Worm (Caenorhabditis elegans) whole organism, L1 larva: ENCODE results near the gene glb-11.
A peak's percentile ranks its signal among the peaks of the same experiment; 100 is the strongest.

Experiments
- C16A3.4 ChIP-seq: fragments of 150-350 bp; optimal IDR thresholded peaks from 2 replicates; lab custom pipeline; 2014; ENCODE audit warnings: missing biosample characterization, missing genetic modification characterization
- F16B12.6 ChIP-seq: fragments of 150-350 bp; optimal IDR thresholded peaks from 2 replicates; lab custom pipeline; 2014; ENCODE audit warnings: missing biosample characterization, missing genetic modification characterization
- aha-1 ChIP-seq: fragments of 150-350 bp; optimal IDR thresholded peaks from 2 replicates; lab custom pipeline; 2014; ENCODE audit warnings: missing biosample characterization, missing genetic modification characterization
- alr-1 ChIP-seq: fragments of 200-800 bp; sonication (Bioruptor generic); optimal IDR thresholded peaks from 2 replicates; lab custom pipeline; 2018; ENCODE audit warnings: borderline replicate concordance, mild to moderate bottlenecking, missing genetic modification characterization, missing compliant biosample characterization
- ceh-8 ChIP-seq: fragments of 200-800 bp; sonication (Bioruptor generic); optimal IDR thresholded peaks from 2 replicates; lab custom pipeline; 2018; ENCODE audit warnings: mild to moderate bottlenecking, missing genetic modification characterization, moderate library complexity, missing compliant biosample characterization
- ceh-82 ChIP-seq, 3 experiments: fragments of 150-350 bp in 1 of 3; sonication (generic microtip) in 2 of 3; optimal IDR thresholded peaks; 2 replicates each; lab custom pipeline; 2014 to 2017; ENCODE audit warnings: missing biosample characterization in 3 of 3, missing genetic modification characterization in 3 of 3
- ceh-88 ChIP-seq: fragments of 200-800 bp; sonication (Bioruptor generic); IDR thresholded peaks from 2 replicates; pipeline ENCODE4 v1.3.6; 2022; ENCODE audit warnings: missing genetic modification characterization, missing compliant biosample characterization
- ceh-90 ChIP-seq: sonication (generic microtip); optimal IDR thresholded peaks from 2 replicates; lab custom pipeline; 2016; ENCODE audit warnings: missing genetic modification characterization, missing compliant biosample characterization
- ces-1 ChIP-seq: fragments of 150-350 bp; optimal IDR thresholded peaks from 2 replicates; lab custom pipeline; 2014; ENCODE audit warnings: missing biosample characterization, missing genetic modification reagents, missing genetic modification characterization
- efl-1 ChIP-seq, 4 experiments: fragments of 150-350 bp; optimal IDR thresholded peaks in 3 of 4; peaks in 1 of 4; 1 replicate in 1 of 4; 2 replicates in 3 of 4; lab custom pipeline; 2014; ENCODE audit warnings: missing biosample characterization in 2 of 4, missing genetic modification characterization in 2 of 4, missing genetic modification reagents in 2 of 4
- efl-3 ChIP-seq: fragments of 200-800 bp; sonication (Bioruptor generic); optimal IDR thresholded peaks from 2 replicates; lab custom pipeline; 2018; ENCODE audit warnings: mild to moderate bottlenecking, missing genetic modification characterization, missing compliant biosample characterization
- egl-13 ChIP-seq: sonication (generic microtip); optimal IDR thresholded peaks from 2 replicates; lab custom pipeline; 2016; ENCODE audit warnings: missing genotype, missing genetic modification reagents, missing genetic modification characterization, missing compliant biosample characterization
- elt-2 ChIP-seq: sonication (generic microtip); optimal IDR thresholded peaks from 2 replicates; lab custom pipeline; 2016; ENCODE audit warnings: missing genetic modification characterization, mild to moderate bottlenecking, inconsistent platforms, missing compliant biosample characterization, missing genetic modification reagents
- ets-5 ChIP-seq: fragments of 200-800 bp; sonication (Bioruptor generic); IDR thresholded peaks from 2 replicates; pipeline ENCODE4 v1.3.6; 2022; ENCODE audit warnings: missing genetic modification characterization, missing compliant biosample characterization
- fkh-10 ChIP-seq: sonication (generic microtip); optimal IDR thresholded peaks from 2 replicates; lab custom pipeline; 2017; ENCODE audit warnings: missing biosample characterization, missing genetic modification reagents, missing genetic modification characterization
- fkh-8 ChIP-seq: sonication (generic microtip); optimal IDR thresholded peaks from 2 replicates; lab custom pipeline; 2016; ENCODE audit warnings: mild to moderate bottlenecking, missing genetic modification characterization, missing compliant biosample characterization
- hlh-17 ChIP-seq: fragments of 200-800 bp; sonication (Bioruptor generic); optimal IDR thresholded peaks from 2 replicates; lab custom pipeline; 2018; ENCODE audit warnings: missing genetic modification characterization, mild to moderate bottlenecking, missing compliant biosample characterization, moderate library complexity, borderline replicate concordance
- lin-13 ChIP-seq: fragments of 150-350 bp; optimal IDR thresholded peaks from 2 replicates; lab custom pipeline; 2014; ENCODE audit warnings: missing biosample characterization, missing genetic modification reagents, missing genetic modification characterization
- lin-14 ChIP-seq: fragments of 200-800 bp; sonication (Bioruptor generic); optimal IDR thresholded peaks from 2 replicates; lab custom pipeline; 2018; ENCODE audit warnings: mild to moderate bottlenecking, missing genetic modification characterization, moderate library complexity, missing compliant biosample characterization
- mdl-1 ChIP-seq, 2 experiments: fragments of 150-350 bp; optimal IDR thresholded peaks; 2 replicates each; lab custom pipeline; 2014 to 2017; ENCODE audit warnings: missing biosample characterization in 2 of 2, missing genetic modification characterization in 2 of 2, inconsistent platforms in 1 of 2
- mep-1 ChIP-seq: fragments of 150-350 bp; optimal IDR thresholded peaks from 2 replicates; lab custom pipeline; 2014; ENCODE audit warnings: missing biosample characterization, missing genetic modification characterization
- nhr-11 ChIP-seq: fragments of 150-350 bp; optimal IDR thresholded peaks from 2 replicates; lab custom pipeline; 2014; ENCODE audit warnings: missing biosample characterization, missing genetic modification characterization
- nhr-237 ChIP-seq: fragments of 150-350 bp; optimal IDR thresholded peaks from 2 replicates; lab custom pipeline; 2014; ENCODE audit warnings: missing biosample characterization, missing genetic modification characterization
- nhr-28 ChIP-seq: fragments of 150-350 bp; optimal IDR thresholded peaks from 2 replicates; lab custom pipeline; 2014; ENCODE audit warnings: missing biosample characterization, missing genetic modification characterization
- nhr-47 ChIP-seq: sonication (generic microtip); optimal IDR thresholded peaks from 2 replicates; lab custom pipeline; 2016; ENCODE audit warnings: mild to moderate bottlenecking, missing genetic modification characterization, moderate library complexity, missing compliant biosample characterization
- nhr-85 ChIP-seq: sonication (generic microtip); peaks from one replicate; lab custom pipeline; 2016; ENCODE audit warnings: missing genetic modification characterization, inconsistent platforms, missing compliant biosample characterization
- pag-3 ChIP-seq: sonication (generic microtip); optimal IDR thresholded peaks from 2 replicates; lab custom pipeline; 2017; ENCODE audit warnings: missing genetic modification characterization, mild to moderate bottlenecking, missing compliant biosample characterization, antibody characterized with exemption, borderline replicate concordance; ENCODE audit not compliant: insufficient read depth
- pax-3 ChIP-seq: fragments of 200-800 bp; sonication (Bioruptor generic); optimal IDR thresholded peaks from 2 replicates; lab custom pipeline; 2018; ENCODE audit warnings: mild to moderate bottlenecking, missing genetic modification characterization, moderate library complexity, missing compliant biosample characterization
- snpc-4 ChIP-seq: fragments of 150-350 bp; optimal IDR thresholded peaks from 2 replicates; lab custom pipeline; 2014; ENCODE audit warnings: missing biosample characterization, missing genetic modification characterization
- sptf-1 ChIP-seq: fragments of 150-350 bp; optimal IDR thresholded peaks from 2 replicates; lab custom pipeline; 2014; ENCODE audit warnings: missing biosample characterization, missing genetic modification characterization
- tbx-2 ChIP-seq: sonication (generic microtip); optimal IDR thresholded peaks from 2 replicates; lab custom pipeline; 2016; ENCODE audit warnings: missing genetic modification characterization, missing compliant biosample characterization
- unc-30 ChIP-seq: sonication (generic microtip); optimal IDR thresholded peaks from 2 replicates; lab custom pipeline; 2017; ENCODE audit warnings: missing biosample characterization, missing genetic modification characterization
- unc-62 ChIP-seq: fragments of 150-350 bp; optimal IDR thresholded peaks from 2 replicates; lab custom pipeline; 2014; ENCODE audit warnings: missing biosample characterization, missing genetic modification reagents, missing genetic modification characterization
- xbp-1 ChIP-seq: sonication (generic microtip); optimal IDR thresholded peaks from 2 replicates; lab custom pipeline; 2016; ENCODE audit warnings: missing genetic modification characterization, missing compliant biosample characterization
- zag-1 ChIP-seq: fragments of 150-350 bp; optimal IDR thresholded peaks from 2 replicates; lab custom pipeline; 2014; ENCODE audit warnings: missing biosample characterization, missing genetic modification characterization

The glb-11 gene

DNA sequence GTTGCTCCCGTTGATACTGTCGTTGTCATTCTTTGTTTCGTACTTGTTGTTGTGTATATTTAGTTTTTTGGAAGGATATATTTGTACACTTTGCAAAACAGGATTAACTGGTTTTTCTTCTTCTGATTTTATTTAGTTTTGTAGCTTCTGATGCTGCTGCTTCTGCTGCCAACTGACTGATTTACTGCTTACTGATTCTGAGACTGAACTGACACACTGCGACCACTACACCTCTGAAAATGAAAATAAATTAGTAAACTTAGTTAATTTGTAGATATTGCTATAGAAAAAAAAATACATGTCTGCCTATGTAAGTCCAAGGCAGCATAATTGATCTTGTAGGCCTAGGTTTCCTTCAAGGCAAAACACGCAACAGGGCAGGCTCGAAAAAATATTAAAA, 19.3 kb downstream of the glb-11 start, which contains the start of gene R10E9.4:
TSS of gene R10E9.4 (minus strand) at position 101 of the 400 bp plus-strand sequence.
- no peak for TF ChIP-seq ceh-90 (tag; lab: Kevin White, UChicago)
- TF ChIP-seq fkh-8 (tag; lab: Kevin White, UChicago), result no peak
- no peak for TF ChIP-seq ets-5 (GFP tag; lab: Robert Waterston, UW)
- no peak for TF ChIP-seq nhr-237 (tag; lab: Kevin White, UChicago)
- no peak for TF ChIP-seq mep-1
- no peak for TF ChIP-seq ces-1 (GFP tag; lab: Kevin White, UChicago)
- TF ChIP-seq mdl-1 (tag; optimal IDR thresholded peaks at IDR 0.05; lab: Kevin White, UChicago), result no peak
- no peak for TF ChIP-seq sptf-1 (tag; lab: Kevin White, UChicago)
- no peak for TF ChIP-seq unc-62

DNA sequence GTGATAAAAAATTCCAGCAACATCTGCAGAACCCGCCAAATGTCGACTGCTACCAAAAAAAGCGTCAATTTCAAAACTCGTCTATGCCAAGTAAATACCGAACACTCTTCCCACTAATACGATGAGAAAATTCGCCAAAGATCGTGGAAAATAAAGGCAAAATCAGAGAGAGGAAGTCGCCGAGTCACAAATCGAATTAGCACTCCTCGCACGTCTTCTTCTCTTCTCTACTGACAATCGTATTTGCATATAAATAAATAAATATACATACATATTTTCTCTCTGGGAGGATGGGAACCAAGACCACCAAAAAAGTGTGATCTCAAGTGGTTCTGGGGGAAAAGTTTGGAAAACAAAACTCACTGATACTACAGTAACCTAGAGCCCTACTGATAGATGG, 21.6 kb downstream of the glb-11 start:
- TF ChIP-seq lin-14 (GFP tag; lab: Kevin White, UChicago) (peak; percentile 50), ces-1 (GFP tag; lab: Kevin White, UChicago) (peak; percentile 3), nhr-28 (no peak), fkh-10 (GFP tag; lab: Kevin White, UChicago) (peak; percentile 40), ceh-8 (GFP tag; lab: Kevin White, UChicago) (peak; percentile 26)

DNA sequence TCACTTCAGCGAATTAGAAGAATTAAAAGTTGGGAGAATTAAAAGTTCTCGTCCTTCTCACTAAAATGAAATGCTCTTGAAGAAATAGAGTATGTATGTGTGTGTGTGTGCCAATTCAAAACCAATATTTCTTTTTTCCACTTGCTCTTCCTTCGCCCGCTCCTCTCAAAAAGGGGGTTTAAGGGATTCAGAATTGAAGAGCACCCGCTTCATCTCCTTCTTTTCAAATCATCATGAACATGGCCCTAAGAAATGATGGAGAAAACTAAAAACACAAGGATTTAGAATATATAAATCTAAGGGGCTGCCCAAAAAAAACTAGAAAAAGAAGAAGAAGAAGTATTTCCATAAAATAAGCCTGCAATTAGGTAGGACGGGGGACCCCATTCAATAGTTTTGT, 22.9 kb downstream of the glb-11 start:
- peak; percentile 45 for TF ChIP-seq lin-14 (GFP tag; lab: Kevin White, UChicago)
- no peak for TF ChIP-seq nhr-85 (tag; lab: Kevin White, UChicago)
- TF ChIP-seq alr-1 (tag; lab: Kevin White, UChicago), result no peak
- TF ChIP-seq efl-1 (optimal IDR thresholded peaks at IDR 0.05; lab: Kevin White, UChicago), result no peak
- peak in 1 of 2 experiments; percentile 61 for TF ChIP-seq efl-1 (GFP tag; optimal IDR thresholded peaks at IDR 0.05 in 1 of 2; lab: Kevin White, UChicago)
- no peak for TF ChIP-seq F16B12.6 (tag; lab: Kevin White, UChicago)
- TF ChIP-seq, all 84 proteins: peak for 2

DNA sequence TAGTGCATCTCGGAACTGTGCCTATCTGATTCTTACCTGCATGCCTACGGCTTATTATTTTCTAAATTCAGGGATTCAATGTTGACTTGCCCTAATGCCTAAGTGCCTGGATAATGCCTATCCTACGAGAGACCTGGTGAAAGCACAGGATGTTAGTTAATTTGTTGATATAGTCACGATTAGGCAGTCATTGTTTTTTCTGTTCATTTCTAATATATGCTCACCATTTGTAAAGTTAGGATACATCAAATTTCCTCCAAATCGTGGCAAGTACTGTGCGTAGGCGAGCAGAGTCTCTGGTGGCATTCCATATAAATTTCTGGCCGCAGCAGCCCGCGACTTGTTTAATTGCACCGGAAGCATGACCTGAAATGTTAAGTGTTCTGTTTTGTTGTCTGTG, 25.8 kb downstream of the glb-11 start:
- TF ChIP-seq C16A3.4 (tag; lab: Kevin White, UChicago), result no peak
- no peak for TF ChIP-seq egl-13 (tag; lab: Kevin White, UChicago)
- no peak for TF ChIP-seq xbp-1
- no peak for TF ChIP-seq tbx-2
- TF ChIP-seq lin-13 (GFP tag; lab: Kevin White, UChicago), result no peak
- no peak for TF ChIP-seq zag-1
- no peak for TF ChIP-seq efl-3 (GFP tag; lab: Kevin White, UChicago)
- no peak for TF ChIP-seq ceh-88
- no peak for TF ChIP-seq nhr-47 (tag; lab: Kevin White, UChicago)
- no peak for TF ChIP-seq mep-1
- TF ChIP-seq pag-3 (tag; lab: Kevin White, UChicago), result no peak
- no peak for TF ChIP-seq elt-2 (tag; lab: Kevin White, UChicago)
- TF ChIP-seq pax-3 (tag; lab: Kevin White, UChicago), result no peak
- no peak for TF ChIP-seq alr-1 (tag; lab: Kevin White, UChicago)
- no peak for TF ChIP-seq F16B12.6 (tag; lab: Kevin White, UChicago)
- no peak for TF ChIP-seq ceh-82 (tag; optimal IDR thresholded peaks at IDR 0.05; lab: Kevin White, UChicago)
- TF ChIP-seq snpc-4, result no peak
- TF ChIP-seq aha-1 (tag; lab: Kevin White, UChicago), result no peak
- no peak for TF ChIP-seq nhr-11 (tag; lab: Kevin White, UChicago)
- TF ChIP-seq ceh-8 (GFP tag; lab: Kevin White, UChicago), result no peak

DNA sequence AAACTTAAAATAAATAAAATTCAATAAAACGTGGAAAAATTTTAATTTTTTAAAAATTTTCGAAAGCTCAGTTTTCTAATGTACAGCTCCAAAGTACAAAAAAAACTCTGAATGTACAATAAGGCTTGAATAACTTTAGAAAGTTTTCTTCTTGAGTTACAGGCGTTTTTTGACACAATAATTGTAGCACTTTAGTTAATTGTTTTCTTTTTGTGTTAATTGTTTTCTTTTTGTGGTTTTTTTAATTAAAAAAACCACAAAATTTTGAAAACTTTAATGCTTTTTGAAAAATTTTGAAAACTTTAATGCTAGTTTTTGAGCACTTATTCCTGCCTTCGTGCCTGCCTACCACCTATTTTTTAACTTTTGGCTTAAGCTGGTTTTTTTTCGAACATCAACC, 27.8 kb downstream of the glb-11 start, which contains the start of gene R10E9.2:
TSS of gene R10E9.2 (minus strand) at position 101 of the 400 bp plus-strand sequence.
- TF ChIP-seq nhr-85 (tag; lab: Kevin White, UChicago) (peak; percentile 36), hlh-17 (no peak), pag-3 (tag; lab: Kevin White, UChicago) (no peak), unc-30 (no peak), elt-2 (tag; lab: Kevin White, UChicago) (no peak), snpc-4 (no peak)
